Worm (Caenorhabditis elegans) whole organism, L2 larva: ENCODE measurements around the gene gei-4.

Source experiments
- C34F6.9 ChIP-seq: fragments of 150-350 bp; optimal IDR thresholded peaks from 2 replicates; lab custom pipeline; 2014; ENCODE audit warnings: missing biosample characterization, missing genetic modification characterization
- R02D3.7 ChIP-seq: fragments of 150-350 bp; optimal IDR thresholded peaks from 2 replicates; lab custom pipeline; 2014; ENCODE audit warnings: missing biosample characterization, missing genetic modification characterization
- aly-2 ChIP-seq: fragments of 150-350 bp; optimal IDR thresholded peaks from 2 replicates; lab custom pipeline; 2014; ENCODE audit warnings: missing biosample characterization, missing genetic modification characterization
- egl-27 ChIP-seq: sonication (generic microtip); optimal IDR thresholded peaks from 3 replicates; lab custom pipeline; 2017; ENCODE audit warnings: missing biosample characterization, missing genetic modification reagents, missing genetic modification characterization
- elt-3 ChIP-seq: sonication (generic microtip); optimal IDR thresholded peaks from 2 replicates; lab custom pipeline; 2017; ENCODE audit warnings: missing biosample characterization, missing genetic modification characterization
- gmeb-1 ChIP-seq: fragments of 150-350 bp; optimal IDR thresholded peaks from 2 replicates; lab custom pipeline; 2014; ENCODE audit warnings: missing biosample characterization, missing genetic modification characterization
- mab-5 ChIP-seq: fragments of 150-350 bp; optimal IDR thresholded peaks from 2 replicates; lab custom pipeline; 2014; ENCODE audit warnings: missing biosample characterization, missing genetic modification characterization
- nhr-23 ChIP-seq: fragments of 150-350 bp; optimal IDR thresholded peaks from 2 replicates; lab custom pipeline; 2014; ENCODE audit warnings: missing biosample characterization, missing genetic modification reagents, missing genetic modification characterization
- sma-3 ChIP-seq: sonication (generic microtip); optimal IDR thresholded peaks from 2 replicates; lab custom pipeline; 2016; ENCODE audit warnings: missing genetic modification reagents, missing genetic modification characterization, missing compliant biosample characterization
- snpc-4 ChIP-seq: fragments of 150-350 bp; optimal IDR thresholded peaks from 2 replicates; lab custom pipeline; 2014; ENCODE audit warnings: missing biosample characterization, missing genetic modification characterization
- zag-1 ChIP-seq: fragments of 150-350 bp; optimal IDR thresholded peaks from 2 replicates; lab custom pipeline; 2014; ENCODE audit warnings: missing biosample characterization, missing genetic modification characterization
- ztf-11 ChIP-seq: sonication (generic microtip); optimal IDR thresholded peaks from 2 replicates; lab custom pipeline; 2017; ENCODE audit warnings: missing biosample characterization, missing genetic modification characterization

DNA sequence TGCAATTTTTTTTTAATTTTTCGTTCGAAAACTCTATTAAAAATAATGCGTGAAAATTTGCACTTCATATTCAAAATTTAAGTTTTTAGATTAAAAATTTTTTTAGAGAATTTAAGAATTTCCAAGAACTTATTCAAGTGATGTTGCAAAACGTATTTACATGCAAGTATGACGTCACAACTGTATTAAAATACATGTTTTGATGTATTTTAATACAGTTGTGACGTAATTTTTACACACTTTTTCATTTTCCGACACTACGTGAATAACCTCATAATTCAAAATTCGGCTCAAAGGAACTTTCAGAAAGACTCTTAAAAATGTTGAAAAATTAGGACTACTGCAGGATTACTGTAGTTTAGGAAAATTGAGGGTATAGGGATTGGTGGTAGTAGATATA lies 3.5 kb upstream of the gei-4 start:
- TF ChIP-seq mab-5 (tag; lab: Kevin White, UChicago) = no peak
- no peak for TF ChIP-seq R02D3.7
- TF ChIP-seq aly-2 (tag; lab: Kevin White, UChicago) = no peak
- no peak for TF ChIP-seq elt-3 (tag; lab: Kevin White, UChicago)
- TF ChIP-seq ztf-11 (tag; lab: Kevin White, UChicago) = no peak
- no peak for TF ChIP-seq C34F6.9 (tag; lab: Kevin White, UChicago)
- no peak for TF ChIP-seq egl-27 (tag; lab: Kevin White, UChicago)
- no peak for TF ChIP-seq sma-3 (GFP tag; lab: Kevin White, UChicago)
- TF ChIP-seq zag-1 (tag; lab: Kevin White, UChicago) = no peak
- no peak for TF ChIP-seq gmeb-1
- TF ChIP-seq nhr-23 (tag; lab: Kevin White, UChicago) = no peak
- TF ChIP-seq snpc-4 (tag; lab: Kevin White, UChicago) = no peak
